Fruit fly (Drosophila melanogaster) whole organism, embryonic: ENCODE results near the gene Top3alpha.
A peak's percentile ranks its signal among the peaks of the same experiment; 100 is the strongest.

Source experiments
- Asciz ChIP-seq: fragments of 200-800 bp; sonication (Bioruptor generic); optimal IDR thresholded peaks from 2 replicates; lab custom pipeline; 2017; ENCODE audit warnings: missing biosample characterization, mild to moderate bottlenecking, missing genetic modification characterization, missing genetic modification reagents
- Bdp1 ChIP-seq: fragments of 200-800 bp; sonication (Bioruptor generic); optimal IDR thresholded peaks from 3 replicates; lab custom pipeline; 2016; ENCODE audit warnings: missing biosample characterization, missing genetic modification characterization
- Bteb2 ChIP-seq: fragments of 200-800 bp; sonication (Bioruptor generic); optimal IDR thresholded peaks from 2 replicates; lab custom pipeline; 2016; ENCODE audit warnings: missing biosample characterization, missing genetic modification characterization
- CG11723 ChIP-seq: fragments of 200-800 bp; sonication (Bioruptor generic); optimal IDR thresholded peaks from 2 replicates; lab custom pipeline; 2017; ENCODE audit warnings: missing biosample characterization, mild to moderate bottlenecking, missing genetic modification characterization
- CG13296 ChIP-seq: fragments of 200-800 bp; sonication (Bioruptor generic); optimal IDR thresholded peaks from 3 replicates; lab custom pipeline; 2018; ENCODE audit warnings: missing biosample characterization, mild to moderate bottlenecking, missing genetic modification characterization
- CG13775 ChIP-seq: fragments of 200-800 bp; sonication (Bioruptor generic); optimal IDR thresholded peaks from 3 replicates; lab custom pipeline; 2017; ENCODE audit warnings: missing biosample characterization, mild to moderate bottlenecking, missing genetic modification characterization
- CG14050 ChIP-seq: fragments of 200-800 bp; sonication (Bioruptor generic); IDR thresholded peaks from 3 replicates; pipeline ENCODE4 v1.3.6; 2022; ENCODE audit warnings: missing biosample characterization, missing genetic modification characterization
- CG2875 ChIP-seq: fragments of 200-800 bp; sonication (Bioruptor generic); optimal IDR thresholded peaks from 2 replicates; lab custom pipeline; 2017; ENCODE audit warnings: missing biosample characterization, mild to moderate bottlenecking, missing genetic modification characterization, missing genetic modification reagents
- CG31441 ChIP-seq: fragments of 200-800 bp; sonication (Bioruptor generic); IDR thresholded peaks from 2 replicates; pipeline ENCODE4 v1.3.6; 2022; ENCODE audit warnings: missing biosample characterization, missing genetic modification characterization
- CG33213 ChIP-seq: fragments of 200-800 bp; sonication (Bioruptor generic); optimal IDR thresholded peaks from 3 replicates; lab custom pipeline; 2016; ENCODE audit warnings: missing biosample characterization, missing genetic modification characterization
- CG4820 ChIP-seq: fragments of 200-800 bp; sonication (Bioruptor generic); optimal IDR thresholded peaks from 3 replicates; lab custom pipeline; 2016; ENCODE audit warnings: missing biosample characterization, missing genetic modification characterization
- CG5180 ChIP-seq: fragments of 200-800 bp; sonication (Bioruptor generic); optimal IDR thresholded peaks from 3 replicates; lab custom pipeline; 2017; ENCODE audit warnings: missing biosample characterization, missing genetic modification characterization, mild to moderate bottlenecking, moderate library complexity, missing genetic modification reagents
- CG6854 ChIP-seq: fragments of 200-800 bp; sonication (Bioruptor generic); optimal IDR thresholded peaks from 3 replicates; lab custom pipeline; 2017; ENCODE audit warnings: missing biosample characterization, mild to moderate bottlenecking, missing genetic modification characterization
- CG7372 ChIP-seq: fragments of 200-800 bp; sonication (Bioruptor generic); IDR thresholded peaks from 2 replicates; pipeline ENCODE4 v1.3.6; 2022; ENCODE audit warnings: missing biosample characterization, missing genetic modification characterization
- CG9215 ChIP-seq: fragments of 200-800 bp; sonication (Bioruptor generic); IDR thresholded peaks from 2 replicates; pipeline ENCODE4 v1.3.6; 2022; ENCODE audit warnings: missing biosample characterization, missing genetic modification characterization
- CG9609 ChIP-seq: fragments of 200-800 bp; sonication (Bioruptor generic); optimal IDR thresholded peaks from 3 replicates; lab custom pipeline; 2016; ENCODE audit warnings: missing biosample characterization, missing genetic modification characterization
- Hr39 ChIP-seq: fragments of >200 bp; optimal IDR thresholded peaks from 2 replicates; lab custom pipeline; 2017
- Med ChIP-seq: fragments of 200-800 bp; sonication (Bioruptor generic); peaks from one replicate; lab custom pipeline; 2016; ENCODE audit warnings: missing biosample characterization, missing genetic modification characterization, mild to moderate bottlenecking, inconsistent platforms, moderate library complexity
- Oli ChIP-seq: fragments of 200-800 bp; sonication (Bioruptor generic); optimal IDR thresholded peaks from 2 replicates; lab custom pipeline; 2018; ENCODE audit warnings: missing biosample characterization, mild to moderate bottlenecking, missing genetic modification characterization, moderate library complexity
- ara ChIP-seq: fragments of 200-800 bp; sonication (Bioruptor generic); IDR thresholded peaks from 2 replicates; pipeline ENCODE4 v1.3.6; 2022; ENCODE audit warnings: missing biosample characterization, missing genetic modification characterization
- ato ChIP-seq: fragments of 200-800 bp; sonication (Bioruptor generic); IDR thresholded peaks from 2 replicates; pipeline ENCODE4 v1.3.6; 2022; ENCODE audit warnings: missing biosample characterization, missing genetic modification characterization; ENCODE audit not compliant: partially characterized antibody
- bigmax ChIP-seq: fragments of 200-800 bp; sonication (Bioruptor generic); optimal IDR thresholded peaks from 2 replicates; lab custom pipeline; 2018; ENCODE audit warnings: missing biosample characterization, mild to moderate bottlenecking, missing genetic modification characterization
- cad ChIP-seq: fragments of >200 bp; optimal IDR thresholded peaks from 2 replicates; lab custom pipeline; 2017; ENCODE audit warnings: missing biosample characterization, missing genetic modification characterization
- cato ChIP-seq: fragments of 200-800 bp; sonication (Bioruptor generic); optimal IDR thresholded peaks from 2 replicates; lab custom pipeline; 2016; ENCODE audit warnings: missing biosample characterization, missing genetic modification characterization, borderline replicate concordance
- croc ChIP-seq: fragments of 200-800 bp; sonication (Bioruptor generic); conservative IDR thresholded peaks from 3 replicates; pipeline ENCODE4 v1.3.6; 2022; ENCODE audit warnings: missing biosample characterization, missing genetic modification characterization
- dati ChIP-seq: fragments of 200-800 bp; sonication (Bioruptor generic); IDR thresholded peaks from 2 replicates; pipeline ENCODE4 v1.3.6; 2022; ENCODE audit warnings: missing biosample characterization, missing genetic modification characterization
- esg ChIP-seq: fragments of 200-800 bp; sonication (Bioruptor generic); conservative IDR thresholded peaks from 2 replicates; pipeline ENCODE4 v1.3.6; 2022; ENCODE audit warnings: missing biosample characterization, missing genetic modification characterization
- fd96Cb ChIP-seq: fragments of 200-800 bp; sonication (Bioruptor generic); optimal IDR thresholded peaks from 2 replicates; lab custom pipeline; 2018; ENCODE audit warnings: missing biosample characterization, mild to moderate bottlenecking, missing genetic modification characterization, moderate library complexity
- fru ChIP-seq: fragments of >200 bp; optimal IDR thresholded peaks from 2 replicates; lab custom pipeline; 2017
- ftz-f1 ChIP-seq: fragments of 200-800 bp; sonication (Bioruptor generic); optimal IDR thresholded peaks from 2 replicates; lab custom pipeline; 2016; ENCODE audit warnings: missing biosample characterization, missing genetic modification characterization
- hbn ChIP-seq: fragments of 200-800 bp; sonication (Bioruptor generic); IDR thresholded peaks from 2 replicates; pipeline ENCODE4 v1.3.6; 2022; ENCODE audit warnings: missing biosample characterization, missing genetic modification characterization; ENCODE audit not compliant: partially characterized antibody
- nau ChIP-seq: fragments of 200-800 bp; sonication (Bioruptor generic); optimal IDR thresholded peaks from 3 replicates; lab custom pipeline; 2017; ENCODE audit warnings: missing biosample characterization, mild to moderate bottlenecking, missing genetic modification characterization, missing genetic modification reagents
- nerfin-2 ChIP-seq: fragments of 200-800 bp; sonication (Bioruptor generic); IDR thresholded peaks from 2 replicates; pipeline ENCODE4 v1.3.6; 2022; ENCODE audit warnings: missing biosample characterization, missing genetic modification characterization; ENCODE audit not compliant: partially characterized antibody
- onecut ChIP-seq: fragments of 200-800 bp; sonication (Bioruptor generic); IDR thresholded peaks from 2 replicates; pipeline ENCODE4 v1.3.6; 2022; ENCODE audit warnings: missing biosample characterization, missing genetic modification characterization
- org-1 ChIP-seq: fragments of 200-800 bp; sonication (Bioruptor generic); optimal IDR thresholded peaks from 2 replicates; lab custom pipeline; 2017; ENCODE audit warnings: missing biosample characterization, missing genetic modification characterization
- pan ChIP-seq, 4 experiments: fragments of >200 bp in 3 of 4; fragments of 200-800 bp in 1 of 4; sonication (Bioruptor generic) in 1 of 4; optimal IDR thresholded peaks in 3 of 4; IDR thresholded peaks in 1 of 4; 2 replicates each; pipeline versions ENCODE4 v1.3.6 to Lab custom; 2017 to 2022; ENCODE audit warnings: missing biosample characterization in 2 of 4, missing genetic modification characterization in 2 of 4, mixed read lengths in 1 of 4
- prd ChIP-seq, 3 experiments: fragments of >200 bp in 2 of 3; fragments of 200-800 bp in 1 of 3; sonication (Bioruptor generic) in 1 of 3; optimal IDR thresholded peaks in 2 of 3; IDR thresholded peaks in 1 of 3; 2 replicates in 2 of 3; 3 replicates in 1 of 3; pipeline versions ENCODE4 v1.3.6 to Lab custom; 2017 to 2022; ENCODE audit warnings: missing biosample characterization in 1 of 3, missing genetic modification characterization in 1 of 3
- sens ChIP-seq: fragments of 200-800 bp; sonication (Bioruptor generic); peaks from one replicate; lab custom pipeline; 2016; ENCODE audit warnings: missing biosample characterization, missing genetic modification characterization
- seq ChIP-seq: fragments of 200-800 bp; sonication (Bioruptor generic); IDR thresholded peaks from 2 replicates; pipeline ENCODE4 v1.3.6; 2022; ENCODE audit warnings: missing biosample characterization, missing genetic modification characterization
- sna ChIP-seq: fragments of 200-800 bp; sonication (Bioruptor generic); IDR thresholded peaks from 2 replicates; pipeline ENCODE4 v1.3.6; 2022; ENCODE audit warnings: missing biosample characterization, missing genetic modification characterization; ENCODE audit not compliant: partially characterized antibody
- sug ChIP-seq: fragments of 200-800 bp; optimal IDR thresholded peaks from 2 replicates; lab custom pipeline; 2019; ENCODE audit warnings: missing biosample characterization, mild to moderate bottlenecking, missing genetic modification characterization, moderate library complexity
- wor ChIP-seq: fragments of 200-800 bp; sonication (Bioruptor generic); IDR thresholded peaks from 2 replicates; pipeline ENCODE4 v1.3.6; 2022; ENCODE audit warnings: missing biosample characterization, missing genetic modification characterization
- zen2 ChIP-seq: fragments of 200-800 bp; sonication (Bioruptor generic); IDR thresholded peaks from 3 replicates; pipeline ENCODE4 v1.3.6; 2022; ENCODE audit warnings: missing biosample characterization, missing genetic modification characterization; ENCODE audit not compliant: partially characterized antibody
- zfh1 ChIP-seq: fragments of 200-800 bp; sonication (Bioruptor generic); IDR thresholded peaks from 3 replicates; pipeline ENCODE4 v1.3.6; 2022; ENCODE audit warnings: missing biosample characterization, missing genetic modification characterization

Gene Top3alpha

DNA sequence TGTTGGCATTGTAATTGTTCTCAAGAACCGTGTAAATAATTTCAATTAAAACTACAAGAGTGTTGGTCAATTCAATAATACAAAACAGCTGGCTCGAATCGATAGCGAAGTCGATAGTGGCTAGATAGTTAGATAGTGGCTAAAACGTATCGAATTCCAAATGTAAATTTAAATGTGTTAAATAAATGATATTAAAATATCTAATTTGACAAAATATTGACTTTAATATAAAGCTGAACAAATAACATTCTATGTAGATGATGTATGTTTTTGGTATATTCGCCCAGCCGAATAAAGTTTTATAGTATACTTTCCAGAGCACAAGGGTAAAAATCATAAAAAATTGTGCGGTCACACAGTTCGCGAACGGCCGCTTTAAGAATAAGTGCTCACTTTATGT lies 28.3 kb downstream of the Top3alpha start, which contains the start of the genes Dpm1 and CG10137 (continued):
- TF ChIP-seq CG9215 (GFP tag; lab: Robert Waterston, UW): no peak
- no peak for TF ChIP-seq cad (GFP tag; lab: Kevin White, UChicago)
- no peak for TF ChIP-seq CG13296 (GFP tag; lab: Kevin White, UChicago)
- TF ChIP-seq CG5180 (GFP tag; lab: Kevin White, UChicago): no peak
- TF ChIP-seq dati (GFP tag; lab: Robert Waterston, UW): no peak
- TF ChIP-seq zen2: peak; percentile 53; the same call in 1 of the 3 replicates
- no peak for TF ChIP-seq esg (GFP tag; lab: Robert Waterston, UW)
- TF ChIP-seq ara (GFP tag; lab: Robert Waterston, UW): no peak
- no peak for TF ChIP-seq seq
- no peak for TF ChIP-seq Oli (tag; lab: Kevin White, UChicago)
- TF ChIP-seq fd96Cb (tag; lab: Kevin White, UChicago): no peak
- TF ChIP-seq CG9609 (GFP tag; lab: Kevin White, UChicago): no peak
- TF ChIP-seq CG6854: no peak
- TF ChIP-seq pan (optimal IDR thresholded peaks at IDR 0.05; lab: Kevin White, UChicago): no peak
- no peak for TF ChIP-seq pan (GFP tag; optimal IDR thresholded peaks at IDR 0.05 in 1 of 2, IDR thresholded peaks at IDR 0.05 in 1 of 2)
- TF ChIP-seq fru (lab: Kevin White, UChicago): no peak
- no peak for TF ChIP-seq Hr39 (lab: Kevin White, UChicago)
- TF ChIP-seq Bdp1 (GFP tag; lab: Kevin White, UChicago): no peak
- no peak for TF ChIP-seq wor (GFP tag; lab: Robert Waterston, UW)
- no peak for TF ChIP-seq CG31441
- no peak for TF ChIP-seq CG14050 (GFP tag; lab: Robert Waterston, UW)
- no peak for TF ChIP-seq nerfin-2 (GFP tag; lab: Robert Waterston, UW)
- TF ChIP-seq zfh1 (GFP tag; lab: Robert Waterston, UW): no peak
- no peak for TF ChIP-seq CG2875 (GFP tag; lab: Kevin White, UChicago)
- no peak for TF ChIP-seq CG33213
- no peak for TF ChIP-seq nau (GFP tag; lab: Kevin White, UChicago)
- peak; percentile 5 for TF ChIP-seq sug (tag; lab: Kevin White, UChicago)
- no peak for TF ChIP-seq bigmax (GFP tag; lab: Kevin White, UChicago)
- peak; percentile 49; the same call in 1 of the 2 replicates for TF ChIP-seq sna (GFP tag; lab: Robert Waterston, UW)
- TF ChIP-seq CG4820 (GFP tag; lab: Kevin White, UChicago): no peak

DNA sequence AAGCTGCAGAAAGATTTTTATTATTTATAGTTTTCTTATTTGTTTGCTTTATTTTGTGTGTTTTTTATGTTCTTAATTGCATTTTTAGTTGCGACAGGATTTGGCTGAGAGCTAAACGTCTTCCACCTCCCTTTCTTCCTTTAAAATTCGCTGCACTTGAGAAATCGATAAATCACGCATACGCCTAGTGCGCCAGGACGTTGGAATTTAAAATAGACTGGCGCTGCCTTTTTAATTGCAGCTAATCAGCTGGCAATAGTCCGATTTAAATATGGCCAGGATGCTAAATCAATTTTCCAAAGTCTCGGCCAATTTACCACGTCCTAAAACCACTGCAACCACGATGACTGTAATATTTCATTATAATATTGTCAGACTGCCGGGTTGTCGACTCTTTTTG lies 28.9 kb downstream of the Top3alpha start:
- TF ChIP-seq CG11723 (GFP tag; lab: Kevin White, UChicago) (no peak), CG13775 (no peak), onecut (GFP tag; lab: Robert Waterston, UW) (peak; percentile 97), ato (no peak), ftz-f1 (GFP tag; lab: Kevin White, UChicago) (no peak), cato (no peak), org-1 (GFP tag; lab: Kevin White, UChicago) (no peak), hbn (GFP tag; lab: Robert Waterston, UW) (0 out of 2 replicates have a peak, but pooled peaks have one; percentile 13), Bteb2 (GFP tag; lab: Kevin White, UChicago) (no peak), seq (no peak), prd (optimal IDR thresholded peaks at IDR 0.05; lab: Kevin White, UChicago) (no peak), prd (GFP tag; IDR thresholded peaks at IDR 0.05; lab: Robert Waterston, UW) (no peak), croc (GFP tag; lab: Robert Waterston, UW) (no peak), CG7372 (GFP tag; lab: Robert Waterston, UW) (peak; percentile 79), sens (peak; percentile 69), Med (GFP tag; lab: Kevin White, UChicago) (peak; percentile 27), Asciz (GFP tag; lab: Kevin White, UChicago) (no peak)
